Fruit fly (Drosophila melanogaster) whole organism, embryonic: Measurements from ENCODE around the gene MED22.

Experiments
- ATbp ChIP-seq: fragments of 200-800 bp; sonication (Bioruptor generic); optimal IDR thresholded peaks from 2 replicates; lab custom pipeline; 2017; ENCODE audit warnings: missing biosample characterization, mild to moderate bottlenecking, missing genetic modification characterization, missing genetic modification reagents
- Adf1 ChIP-seq: fragments of 200-800 bp; sonication (Bioruptor generic); IDR thresholded peaks from 2 replicates; pipeline ENCODE4 v1.3.6; 2022; ENCODE audit warnings: missing biosample characterization, missing genetic modification characterization
- CG10274 ChIP-seq: fragments of 200-800 bp; sonication (Bioruptor generic); optimal IDR thresholded peaks from 3 replicates; lab custom pipeline; 2017; ENCODE audit warnings: missing biosample characterization, mild to moderate bottlenecking, missing genetic modification characterization
- CG10462 ChIP-seq: fragments of 200-800 bp; sonication (Bioruptor generic); optimal IDR thresholded peaks from 2 replicates; lab custom pipeline; 2016; ENCODE audit warnings: missing biosample characterization, missing genetic modification characterization
- CG11085 ChIP-seq: fragments of 200-800 bp; sonication (Bioruptor generic); IDR thresholded peaks from 2 replicates; pipeline ENCODE4 v1.3.6; 2022; ENCODE audit warnings: missing biosample characterization, missing genetic modification characterization
- CG12104 ChIP-seq: fragments of 200-800 bp; sonication (Bioruptor generic); optimal IDR thresholded peaks from 3 replicates; lab custom pipeline; 2016; ENCODE audit warnings: missing biosample characterization, missing genetic modification characterization
- CG12769 ChIP-seq: fragments of 200-800 bp; sonication (Bioruptor generic); optimal IDR thresholded peaks from 2 replicates; lab custom pipeline; 2019; ENCODE audit warnings: missing biosample characterization, mild to moderate bottlenecking, missing genetic modification characterization, moderate library complexity
- CG14050 ChIP-seq: fragments of 200-800 bp; sonication (Bioruptor generic); IDR thresholded peaks from 3 replicates; pipeline ENCODE4 v1.3.6; 2022; ENCODE audit warnings: missing biosample characterization, missing genetic modification characterization
- CG14860 ChIP-seq: fragments of 200-800 bp; sonication (Bioruptor generic); IDR thresholded peaks from 3 replicates; pipeline ENCODE4 v1.3.6; 2022; ENCODE audit warnings: missing biosample characterization, missing genetic modification characterization; ENCODE audit not compliant: partially characterized antibody
- CG14965 ChIP-seq: fragments of 200-800 bp; sonication (Bioruptor generic); optimal IDR thresholded peaks from 2 replicates; lab custom pipeline; 2016; ENCODE audit warnings: missing biosample characterization, missing genetic modification characterization, borderline replicate concordance
- CG15479 ChIP-seq: fragments of 200-800 bp; sonication (Bioruptor generic); optimal IDR thresholded peaks from 3 replicates; lab custom pipeline; 2019; ENCODE audit warnings: missing biosample characterization, mild to moderate bottlenecking, missing genetic modification characterization, moderate library complexity
- CG15514 ChIP-seq: fragments of 200-800 bp; sonication (Bioruptor generic); optimal IDR thresholded peaks from 3 replicates; lab custom pipeline; 2017; ENCODE audit warnings: missing biosample characterization, missing genetic modification characterization, mild to moderate bottlenecking, moderate library complexity, missing genetic modification reagents
- CG6689 ChIP-seq: fragments of 200-800 bp; sonication (Bioruptor generic); IDR thresholded peaks from 2 replicates; pipeline ENCODE4 v1.3.6; 2022; ENCODE audit warnings: missing biosample characterization, missing genetic modification characterization
- CG7357 ChIP-seq: fragments of 200-800 bp; sonication (Bioruptor generic); IDR thresholded peaks from 3 replicates; pipeline ENCODE4 v1.3.6; 2022; ENCODE audit warnings: missing biosample characterization, missing genetic modification characterization
- CG7786 ChIP-seq: fragments of 200-800 bp; sonication (Bioruptor generic); optimal IDR thresholded peaks from 2 replicates; lab custom pipeline; 2016; ENCODE audit warnings: missing biosample characterization, missing genetic modification characterization
- CG7839 ChIP-seq: fragments of 200-800 bp; sonication (Bioruptor generic); optimal IDR thresholded peaks from 3 replicates; lab custom pipeline; 2018; ENCODE audit warnings: missing biosample characterization, mild to moderate bottlenecking, missing genetic modification characterization, moderate library complexity
- CkIIα-i1 ChIP-seq: fragments of 200-800 bp; sonication (Bioruptor generic); IDR thresholded peaks from 2 replicates; pipeline ENCODE4 v1.3.6; 2022; ENCODE audit warnings: missing biosample characterization, missing genetic modification characterization
- CoRest ChIP-seq: fragments of 200-800 bp; sonication (Bioruptor generic); optimal IDR thresholded peaks from 3 replicates; lab custom pipeline; 2018; ENCODE audit warnings: missing biosample characterization, mild to moderate bottlenecking, missing genetic modification characterization, moderate library complexity
- Deaf1 ChIP-seq: fragments of 200-800 bp; optimal IDR thresholded peaks from 3 replicates; lab custom pipeline; 2019; ENCODE audit warnings: missing biosample characterization, mild to moderate bottlenecking, missing genetic modification characterization, moderate library complexity
- Dfd ChIP-seq, 2 experiments: fragments of >200 bp; optimal IDR thresholded peaks; 2 replicates each; lab custom pipeline; 2017; ENCODE audit warnings: missing biosample characterization in 2 of 2, missing genetic modification characterization in 2 of 2
- E2f2 ChIP-seq: fragments of 200-800 bp; sonication (Bioruptor generic); IDR thresholded peaks from 2 replicates; pipeline ENCODE4 v1.3.6; 2022; ENCODE audit warnings: missing biosample characterization, missing genetic modification characterization
- Ets65A ChIP-seq: fragments of 200-800 bp; sonication (Bioruptor generic); peaks from one replicate; lab custom pipeline; 2016; ENCODE audit warnings: missing biosample characterization, missing genetic modification characterization
- Fer1 ChIP-seq: fragments of 200-800 bp; sonication (Bioruptor generic); optimal IDR thresholded peaks from 2 replicates; lab custom pipeline; 2017; ENCODE audit warnings: missing biosample characterization, mild to moderate bottlenecking, missing genetic modification characterization
- GATAe ChIP-seq: fragments of 200-800 bp; sonication (Bioruptor generic); conservative IDR thresholded peaks from 2 replicates; pipeline ENCODE4 v1.3.6; 2022; ENCODE audit warnings: missing biosample characterization, missing genetic modification characterization
- Lim3 ChIP-seq: fragments of 200-800 bp; sonication (Bioruptor generic); IDR thresholded peaks from 2 replicates; pipeline ENCODE4 v1.3.6; 2022; ENCODE audit warnings: missing biosample characterization, missing genetic modification characterization
- MBD-R2 ChIP-seq: fragments of 200-800 bp; sonication (Bioruptor generic); IDR thresholded peaks from 2 replicates; pipeline ENCODE4 v1.3.6; 2022; ENCODE audit warnings: missing biosample characterization, missing genetic modification characterization
- Opbp ChIP-seq: fragments of 200-800 bp; sonication (Bioruptor generic); IDR thresholded peaks from 3 replicates; pipeline ENCODE4 v1.3.6; 2022; ENCODE audit warnings: missing biosample characterization, missing genetic modification characterization; ENCODE audit not compliant: partially characterized antibody
- Pdp1 ChIP-seq, 2 experiments: fragments of 200-800 bp; sonication (Bioruptor generic); optimal IDR thresholded peaks; 3 replicates each; lab custom pipeline; 2016; ENCODE audit warnings: missing biosample characterization in 2 of 2, missing genetic modification characterization in 2 of 2, mild to moderate bottlenecking in 1 of 2, moderate library complexity in 1 of 2
- Sin3A ChIP-seq: fragments of >200 bp; optimal IDR thresholded peaks from 2 replicates; lab custom pipeline; 2018
- Sox102F ChIP-seq: fragments of 200-800 bp; sonication (Bioruptor generic); optimal IDR thresholded peaks from 2 replicates; lab custom pipeline; 2018; ENCODE audit warnings: missing biosample characterization, mild to moderate bottlenecking, missing genetic modification characterization, moderate library complexity
- YL-1 ChIP-seq: fragments of 200-800 bp; sonication (Bioruptor generic); optimal IDR thresholded peaks from 3 replicates; lab custom pipeline; 2017; ENCODE audit warnings: missing biosample characterization, mild to moderate bottlenecking, missing genetic modification characterization
- ac ChIP-seq: fragments of 200-800 bp; sonication (Bioruptor generic); optimal IDR thresholded peaks from 3 replicates; lab custom pipeline; 2017; ENCODE audit warnings: missing biosample characterization, mild to moderate bottlenecking, missing genetic modification characterization
- btn ChIP-seq: fragments of 200-800 bp; sonication (Bioruptor generic); optimal IDR thresholded peaks from 2 replicates; lab custom pipeline; 2016; ENCODE audit warnings: missing biosample characterization, missing genetic modification characterization
- cad ChIP-seq: fragments of >200 bp; optimal IDR thresholded peaks from 2 replicates; lab custom pipeline; 2017; ENCODE audit warnings: missing biosample characterization, missing genetic modification characterization
- chinmo ChIP-seq: fragments of 200-800 bp; sonication (Bioruptor generic); IDR thresholded peaks from 4 replicates; pipeline ENCODE4 v1.3.6; 2022; ENCODE audit warnings: missing biosample characterization, missing genetic modification characterization; ENCODE audit not compliant: partially characterized antibody
- emc ChIP-seq: fragments of 200-800 bp; sonication (Bioruptor generic); optimal IDR thresholded peaks from 2 replicates; lab custom pipeline; 2016; ENCODE audit warnings: missing biosample characterization, missing genetic modification characterization
- gsb-n ChIP-seq: fragments of 200-800 bp; sonication (Bioruptor generic); optimal IDR thresholded peaks from 3 replicates; lab custom pipeline; 2018; ENCODE audit warnings: missing biosample characterization, mild to moderate bottlenecking, missing genetic modification characterization
- hkb ChIP-seq, 2 experiments: fragments of 200-800 bp in 1 of 2; fragments of >200 bp in 1 of 2; sonication (Bioruptor generic) in 1 of 2; IDR thresholded peaks in 1 of 2; optimal IDR thresholded peaks in 1 of 2; 2 replicates each; pipeline versions ENCODE4 v1.3.6 to Lab custom; 2017 to 2022; ENCODE audit warnings: missing biosample characterization in 1 of 2, missing genetic modification characterization in 1 of 2
- jing ChIP-seq: fragments of 200-800 bp; sonication (Bioruptor generic); optimal IDR thresholded peaks from 2 replicates; lab custom pipeline; 2018; ENCODE audit warnings: missing biosample characterization, mild to moderate bottlenecking, missing genetic modification characterization
- lbe ChIP-seq: fragments of 200-800 bp; sonication (Bioruptor generic); optimal IDR thresholded peaks from 2 replicates; lab custom pipeline; 2016; ENCODE audit warnings: missing biosample characterization, mild to moderate bottlenecking, missing genetic modification characterization
- lmd ChIP-seq: fragments of 200-800 bp; sonication (Bioruptor generic); IDR thresholded peaks from 2 replicates; pipeline ENCODE4 v1.3.6; 2022; ENCODE audit warnings: missing biosample characterization, missing genetic modification characterization
- lov ChIP-seq, 2 experiments: fragments of 200-800 bp in 1 of 2; fragments of >200 bp in 1 of 2; sonication (Bioruptor generic) in 1 of 2; IDR thresholded peaks in 1 of 2; optimal IDR thresholded peaks in 1 of 2; 2 replicates in 1 of 2; 3 replicates in 1 of 2; pipeline versions ENCODE4 v1.3.6 to Lab custom; 2017 to 2022; ENCODE audit warnings: missing biosample characterization in 1 of 2, missing genetic modification characterization in 1 of 2
- mirr ChIP-seq: fragments of 200-800 bp; sonication (Bioruptor generic); optimal IDR thresholded peaks from 3 replicates; lab custom pipeline; 2018; ENCODE audit warnings: missing biosample characterization, mild to moderate bottlenecking, missing genetic modification characterization
- nau ChIP-seq: fragments of 200-800 bp; sonication (Bioruptor generic); optimal IDR thresholded peaks from 3 replicates; lab custom pipeline; 2017; ENCODE audit warnings: missing biosample characterization, mild to moderate bottlenecking, missing genetic modification characterization, missing genetic modification reagents
- oc ChIP-seq: fragments of 200-800 bp; sonication (Bioruptor generic); optimal IDR thresholded peaks from 2 replicates; lab custom pipeline; 2018; ENCODE audit warnings: missing biosample characterization, mild to moderate bottlenecking, missing genetic modification characterization, moderate library complexity
- sim ChIP-seq: fragments of 200-800 bp; sonication (Bioruptor generic); IDR thresholded peaks from 2 replicates; pipeline ENCODE4 v1.3.6; 2022; ENCODE audit warnings: missing biosample characterization, missing genetic modification characterization
- tna ChIP-seq: fragments of 200-800 bp; sonication (Bioruptor generic); IDR thresholded peaks from 2 replicates; pipeline ENCODE4 v1.3.6; 2022; ENCODE audit warnings: missing biosample characterization, missing genetic modification characterization; ENCODE audit not compliant: partially characterized antibody

The MED22 gene

dm6 chrX:935049-935900 lies 7.3 kb downstream of the MED22 start, which contains the start of gene TRAM (continued):
- peak; percentile 99 for TF ChIP-seq CG6689 (GFP tag; lab: Robert Waterston, UW)
- peak; percentile 68 for TF ChIP-seq tna (GFP tag; lab: Robert Waterston, UW)
- TF ChIP-seq CoRest (tag; lab: Kevin White, UChicago) = peak; percentile 98
- TF ChIP-seq ac (GFP tag; lab: Kevin White, UChicago) = peak; percentile 95
- peak; percentile 99 for TF ChIP-seq MBD-R2 (GFP tag; lab: Robert Waterston, UW)
- peak; percentile 96 for TF ChIP-seq sim (GFP tag; lab: Robert Waterston, UW)
- peak; percentile 91 for TF ChIP-seq CkIIα-i1
- peak; percentile 94 for TF ChIP-seq CG12104 (GFP tag; lab: Kevin White, UChicago)
- TF ChIP-seq CG14050 (GFP tag; lab: Robert Waterston, UW) = peak; percentile 99
- peak; percentile 99 for TF ChIP-seq mirr (GFP tag; lab: Kevin White, UChicago)
- peak; percentile 96 for TF ChIP-seq btn (GFP tag; lab: Kevin White, UChicago)
- peak; percentile 98 for TF ChIP-seq CG7839 (tag; lab: Kevin White, UChicago)
- peak; percentile 96 for TF ChIP-seq gsb-n (tag; lab: Kevin White, UChicago)
- TF ChIP-seq ATbp (GFP tag; lab: Kevin White, UChicago) = peak; percentile 98
- TF ChIP-seq CG15514 (GFP tag; lab: Kevin White, UChicago) = peak; percentile 98
- peak; percentile 68 for TF ChIP-seq CG15479 (GFP tag; lab: Kevin White, UChicago)
- peak; percentile 96 for TF ChIP-seq E2f2 (GFP tag; lab: Robert Waterston, UW)
- TF ChIP-seq CG11085 = peak; percentile 99
- TF ChIP-seq jing = peak; percentile 97
- TF ChIP-seq Lim3 (GFP tag; lab: Robert Waterston, UW) = peak; percentile 94
- TF ChIP-seq GATAe = peak; percentile 93
- no peak for TF ChIP-seq Dfd (GFP tag; optimal IDR thresholded peaks at IDR 0.05; lab: Kevin White, UChicago)
- TF ChIP-seq Pdp1 (GFP tag; optimal IDR thresholded peaks at IDR 0.05; lab: Kevin White, UChicago) = peak; percentile 95 to 98
- TF ChIP-seq emc = peak; percentile 95
- peak; percentile 96 for TF ChIP-seq CG7357 (GFP tag; lab: Robert Waterston, UW)
- peak; percentile 99 for TF ChIP-seq Adf1 (GFP tag; lab: Robert Waterston, UW)
- TF ChIP-seq YL-1 (GFP tag; lab: Kevin White, UChicago) = peak; percentile 99
- TF ChIP-seq Opbp (GFP tag; lab: Robert Waterston, UW) = peak; percentile 84; the same call in 2 of the 3 replicates
- TF ChIP-seq Deaf1 (tag; lab: Kevin White, UChicago) = peak; percentile 76
- TF ChIP-seq lmd (GFP tag; lab: Robert Waterston, UW) = peak; percentile 99
- TF ChIP-seq CG14965 (GFP tag; lab: Kevin White, UChicago) = peak; percentile 88
- peak; percentile 55; the same call in 2 of the 3 replicates for TF ChIP-seq CG14860
- TF ChIP-seq lbe = peak; percentile 94
- TF ChIP-seq oc = peak; percentile 97
- no peak for TF ChIP-seq cad (GFP tag; lab: Kevin White, UChicago)
- peak; percentile 100 for TF ChIP-seq Ets65A (GFP tag; lab: Kevin White, UChicago)
- TF ChIP-seq Sox102F = peak; percentile 98
- peak; percentile 91 for TF ChIP-seq CG10274 (GFP tag; lab: Kevin White, UChicago)
- no peak for TF ChIP-seq lov (optimal IDR thresholded peaks at IDR 0.05; lab: Kevin White, UChicago)
- peak; percentile 99 for TF ChIP-seq lov (GFP tag; IDR thresholded peaks at IDR 0.05; lab: Robert Waterston, UW)
- peak; percentile 98 for TF ChIP-seq CG7786 (GFP tag; lab: Kevin White, UChicago)
- TF ChIP-seq hkb (optimal IDR thresholded peaks at IDR 0.05; lab: Kevin White, UChicago) = no peak
- TF ChIP-seq hkb (GFP tag; IDR thresholded peaks at IDR 0.05; lab: Robert Waterston, UW) = peak; percentile 99
- TF ChIP-seq Sin3A = peak; percentile 92
- TF ChIP-seq CG10462 (GFP tag; lab: Kevin White, UChicago) = peak; percentile 96
- peak; percentile 98 for TF ChIP-seq Fer1 (GFP tag; lab: Kevin White, UChicago)
- peak; percentile 99 for TF ChIP-seq CG12769 (tag; lab: Kevin White, UChicago)
- peak; percentile 95 for TF ChIP-seq nau (GFP tag; lab: Kevin White, UChicago)
- TF ChIP-seq chinmo = no peak
